Fruit fly (Drosophila melanogaster) whole organism: ENCODE results near the gene CG31121.

Experiments
- CG8478 ChIP-seq: fragments of >200 bp; optimal IDR thresholded peaks from 2 replicates; lab custom pipeline; 2018; ENCODE audit warnings: inconsistent platforms
- Dll ChIP-seq: fragments of >200 bp; optimal IDR thresholded peaks from 2 replicates; lab custom pipeline; 2017
- EcR ChIP-seq, 2 experiments: fragments of >200 bp; optimal IDR thresholded peaks; 2 replicates each; lab custom pipeline; 2017; ENCODE audit warnings: missing biosample characterization in 2 of 2, missing genetic modification characterization in 2 of 2, missing genetic modification reagents in 2 of 2
- pan ChIP-seq: fragments of >200 bp; optimal IDR thresholded peaks from 2 replicates; lab custom pipeline; 2017
- psq ChIP-seq: fragments of >200 bp; optimal IDR thresholded peaks from 2 replicates; lab custom pipeline; 2017
- usp ChIP-seq: fragments of >200 bp; optimal IDR thresholded peaks from 2 replicates; lab custom pipeline; 2017; ENCODE audit warnings: missing biosample characterization, missing genetic modification characterization, mixed read lengths

DNA sequence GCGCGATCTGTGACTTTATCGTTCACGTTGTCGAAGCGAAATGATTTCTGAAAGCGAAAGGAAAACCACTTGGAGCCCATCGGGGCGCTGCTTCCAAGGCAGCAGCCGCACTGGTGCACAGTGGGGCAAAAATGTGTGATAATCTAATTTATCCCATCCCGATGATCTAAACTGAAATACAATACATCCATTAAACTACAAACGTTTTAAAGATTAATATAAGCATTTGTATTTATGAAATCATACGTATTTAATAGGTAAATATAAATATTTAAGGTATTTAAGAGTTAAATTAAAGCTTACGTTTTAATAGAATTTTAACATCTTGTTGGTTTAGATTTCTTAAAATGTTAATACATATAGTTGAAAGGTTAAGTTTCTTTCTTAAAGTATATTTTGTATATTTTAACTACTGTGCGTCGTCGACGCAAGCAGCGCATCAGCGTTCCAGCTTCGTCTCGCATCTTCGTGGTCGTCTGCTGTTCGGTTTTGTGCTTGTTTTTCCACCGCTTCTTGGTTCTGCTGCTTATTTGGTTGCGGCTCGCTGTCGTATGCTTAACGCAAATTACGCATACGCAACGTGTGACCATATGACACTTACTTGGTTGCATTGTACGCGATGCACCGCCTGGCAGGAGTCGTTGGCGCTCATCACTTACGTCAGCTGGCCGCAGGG is 11.7 kb upstream of the CG31121 start, which contains the start of gene CG13643:
- TF ChIP-seq EcR (GFP tag; optimal IDR thresholded peaks at IDR 0.05; lab: Kevin White, UChicago) (no peak), Dll (lab: Kevin White, UChicago) (no peak), CG8478 (lab: Kevin White, UChicago) (no peak), psq (lab: Kevin White, UChicago) (no peak), pan (lab: Kevin White, UChicago) (no peak), usp (no peak)
